Worm (Caenorhabditis elegans) whole organism, L2 larva: ENCODE measurements around the gene F01D5.5.
"Not testable (repeated sequence)": the region's sequence is repeated elsewhere in the genome, so short reads cannot be mapped to it uniquely, and the experiment has no call there.

Source experiments
- F13H6.1 ChIP-seq: sonication (generic microtip); optimal IDR thresholded peaks from 2 replicates; lab custom pipeline; 2016; ENCODE audit warnings: missing genetic modification characterization, missing compliant biosample characterization
- R02D3.7 ChIP-seq: fragments of 150-350 bp; optimal IDR thresholded peaks from 2 replicates; lab custom pipeline; 2014; ENCODE audit warnings: missing biosample characterization, missing genetic modification characterization
- Y55F3AM.14 ChIP-seq: fragments of 200-800 bp; sonication (Bioruptor generic); optimal IDR thresholded peaks from 2 replicates; lab custom pipeline; 2018; ENCODE audit warnings: mild to moderate bottlenecking, missing genetic modification characterization, missing compliant biosample characterization
- ZK546.5 ChIP-seq: sonication (generic microtip); optimal IDR thresholded peaks from 2 replicates; lab custom pipeline; 2017; ENCODE audit warnings: missing biosample characterization, missing genetic modification characterization
- alr-1 ChIP-seq: fragments of 150-350 bp; optimal IDR thresholded peaks from 2 replicates; lab custom pipeline; 2014; ENCODE audit warnings: missing biosample characterization, missing genetic modification characterization
- aly-2 ChIP-seq: fragments of 150-350 bp; optimal IDR thresholded peaks from 2 replicates; lab custom pipeline; 2014; ENCODE audit warnings: missing biosample characterization, missing genetic modification characterization
- ama-1 ChIP-seq: fragments of 150-350 bp; optimal IDR thresholded peaks from 2 replicates; lab custom pipeline; 2018; ENCODE audit warnings: inconsistent platforms
- blmp-1 ChIP-seq: sonication (generic microtip); optimal IDR thresholded peaks from 2 replicates; lab custom pipeline; 2017; ENCODE audit warnings: missing genetic modification characterization, mild to moderate bottlenecking, missing compliant biosample characterization, antibody characterized with exemption, moderate library complexity; ENCODE audit not compliant: insufficient read depth
- ceh-16 ChIP-seq: fragments of 150-350 bp; optimal IDR thresholded peaks from 2 replicates; lab custom pipeline; 2014; ENCODE audit warnings: missing biosample characterization, missing genetic modification characterization
- ceh-82 ChIP-seq: fragments of 150-350 bp; optimal IDR thresholded peaks from 2 replicates; lab custom pipeline; 2014; ENCODE audit warnings: missing biosample characterization, missing genetic modification characterization
- dmd-4 ChIP-seq: sonication (generic microtip); optimal IDR thresholded peaks from 2 replicates; lab custom pipeline; 2017; ENCODE audit warnings: missing biosample characterization, missing genetic modification characterization
- egl-27 ChIP-seq: sonication (generic microtip); optimal IDR thresholded peaks from 3 replicates; lab custom pipeline; 2017; ENCODE audit warnings: missing biosample characterization, missing genetic modification reagents, missing genetic modification characterization
- elt-1 ChIP-seq: fragments of 150-350 bp; optimal IDR thresholded peaks from 2 replicates; lab custom pipeline; 2014; ENCODE audit warnings: missing biosample characterization, missing genetic modification characterization
- elt-3 ChIP-seq: sonication (generic microtip); optimal IDR thresholded peaks from 2 replicates; lab custom pipeline; 2017; ENCODE audit warnings: missing biosample characterization, missing genetic modification characterization
- fos-1 ChIP-seq: fragments of 150-350 bp; optimal IDR thresholded peaks from 2 replicates; lab custom pipeline; 2014; ENCODE audit warnings: missing biosample characterization, missing genetic modification characterization
- gmeb-1 ChIP-seq: fragments of 150-350 bp; optimal IDR thresholded peaks from 2 replicates; lab custom pipeline; 2014; ENCODE audit warnings: missing biosample characterization, missing genetic modification characterization
- lin-11 ChIP-seq: fragments of 150-350 bp; sonication (generic microtip); optimal IDR thresholded peaks from 2 replicates; lab custom pipeline; 2014; ENCODE audit warnings: missing biosample characterization, missing genetic modification characterization, inconsistent platforms, mixed read lengths
- lin-13 ChIP-seq: fragments of 150-350 bp; optimal IDR thresholded peaks from 2 replicates; lab custom pipeline; 2014; ENCODE audit warnings: missing biosample characterization, missing genetic modification reagents, missing genetic modification characterization
- lin-39 ChIP-seq: fragments of 150-350 bp; optimal IDR thresholded peaks from 2 replicates; lab custom pipeline; 2014; ENCODE audit warnings: missing biosample characterization, missing genetic modification reagents, missing genetic modification characterization
- mab-5 ChIP-seq: fragments of 150-350 bp; optimal IDR thresholded peaks from 2 replicates; lab custom pipeline; 2014; ENCODE audit warnings: missing biosample characterization, missing genetic modification characterization
- mbf-1 ChIP-seq: sonication (generic microtip); optimal IDR thresholded peaks from 2 replicates; lab custom pipeline; 2017; ENCODE audit warnings: missing biosample characterization, missing genetic modification characterization
- mdl-1 ChIP-seq, 2 experiments: fragments of 150-350 bp in 1 of 2; sonication (generic microtip) in 1 of 2; optimal IDR thresholded peaks; 2 replicates each; lab custom pipeline; 2017; ENCODE audit warnings: missing biosample characterization in 2 of 2, missing genetic modification characterization in 2 of 2
- nhr-10 ChIP-seq: sonication (generic microtip); optimal IDR thresholded peaks from 2 replicates; lab custom pipeline; 2017; ENCODE audit warnings: missing biosample characterization, missing genetic modification characterization
- nhr-11 ChIP-seq: fragments of 150-350 bp; optimal IDR thresholded peaks from 2 replicates; lab custom pipeline; 2014; ENCODE audit warnings: missing biosample characterization, missing genetic modification characterization
- nhr-12 ChIP-seq: fragments of 150-350 bp; optimal IDR thresholded peaks from 2 replicates; lab custom pipeline; 2014; ENCODE audit warnings: missing biosample characterization, missing genetic modification characterization
- nhr-129 ChIP-seq: fragments of 150-350 bp; optimal IDR thresholded peaks from 2 replicates; lab custom pipeline; 2014; ENCODE audit warnings: missing biosample characterization, missing genetic modification characterization
- nhr-21 ChIP-seq: fragments of 150-350 bp; optimal IDR thresholded peaks from 2 replicates; lab custom pipeline; 2014; ENCODE audit warnings: missing biosample characterization, missing genetic modification characterization
- nhr-237 ChIP-seq: fragments of 150-350 bp; optimal IDR thresholded peaks from 2 replicates; lab custom pipeline; 2014; ENCODE audit warnings: missing biosample characterization, missing genetic modification characterization
- nhr-25 ChIP-seq: fragments of 150-350 bp; sonication (generic microtip); optimal IDR thresholded peaks from 3 replicates; lab custom pipeline; 2014; ENCODE audit warnings: missing biosample characterization, missing genetic modification characterization
- nhr-6 ChIP-seq: fragments of 150-350 bp; optimal IDR thresholded peaks from 2 replicates; lab custom pipeline; 2014; ENCODE audit warnings: missing biosample characterization, missing genetic modification characterization
- nhr-77 ChIP-seq: fragments of 150-350 bp; optimal IDR thresholded peaks from 2 replicates; lab custom pipeline; 2014; ENCODE audit warnings: missing biosample characterization, missing genetic modification characterization
- peb-1 ChIP-seq: fragments of 150-350 bp; optimal IDR thresholded peaks from 2 replicates; lab custom pipeline; 2014; ENCODE audit warnings: missing biosample characterization, missing genetic modification characterization
- sem-4 ChIP-seq: fragments of 150-350 bp; optimal IDR thresholded peaks from 2 replicates; lab custom pipeline; 2014; ENCODE audit warnings: missing biosample characterization, missing genetic modification reagents, missing genetic modification characterization
- skn-1 ChIP-seq: sonication (generic microtip); optimal IDR thresholded peaks from 2 replicates; lab custom pipeline; 2017; ENCODE audit warnings: missing biosample characterization, missing genetic modification characterization
- sma-3 ChIP-seq: sonication (generic microtip); optimal IDR thresholded peaks from 2 replicates; lab custom pipeline; 2016; ENCODE audit warnings: missing genetic modification reagents, missing genetic modification characterization, missing compliant biosample characterization
- sma-9 ChIP-seq, 2 experiments: fragments of 150-350 bp in 1 of 2; sonication (generic microtip) in 1 of 2; optimal IDR thresholded peaks; 2 replicates each; lab custom pipeline; 2014 to 2016; ENCODE audit warnings: missing genetic modification characterization in 2 of 2, mild to moderate bottlenecking in 1 of 2, missing biosample characterization in 1 of 2, missing compliant biosample characterization in 1 of 2, missing genetic modification reagents in 1 of 2, moderate library complexity in 1 of 2
- snpc-4 ChIP-seq: fragments of 150-350 bp; optimal IDR thresholded peaks from 2 replicates; lab custom pipeline; 2014; ENCODE audit warnings: missing biosample characterization, missing genetic modification characterization
- unc-39 ChIP-seq: fragments of 150-350 bp; optimal IDR thresholded peaks from 2 replicates; lab custom pipeline; 2014; ENCODE audit warnings: missing biosample characterization, missing genetic modification characterization
- unc-55 ChIP-seq: fragments of 150-350 bp; sonication (generic microtip); optimal IDR thresholded peaks from 3 replicates; lab custom pipeline; 2014; ENCODE audit warnings: missing biosample characterization, missing genetic modification reagents, missing genetic modification characterization
- unc-62 ChIP-seq: fragments of 150-350 bp; optimal IDR thresholded peaks from 2 replicates; lab custom pipeline; 2014; ENCODE audit warnings: missing biosample characterization, missing genetic modification reagents, missing genetic modification characterization
- zag-1 ChIP-seq: fragments of 150-350 bp; optimal IDR thresholded peaks from 2 replicates; lab custom pipeline; 2014; ENCODE audit warnings: missing biosample characterization, missing genetic modification characterization
- ztf-1 ChIP-seq: fragments of 200-800 bp; sonication (Bioruptor generic); conservative IDR thresholded peaks from 2 replicates; pipeline ENCODE4 v1.3.6; 2022; ENCODE audit warnings: missing genetic modification characterization, missing compliant biosample characterization
- ztf-11 ChIP-seq: sonication (generic microtip); optimal IDR thresholded peaks from 2 replicates; lab custom pipeline; 2017; ENCODE audit warnings: missing biosample characterization, missing genetic modification characterization
- ztf-4 ChIP-seq: fragments of 150-350 bp; optimal IDR thresholded peaks from 2 replicates; lab custom pipeline; 2014; ENCODE audit warnings: missing biosample characterization, missing genetic modification characterization

F01D5.5 gene

DNA sequence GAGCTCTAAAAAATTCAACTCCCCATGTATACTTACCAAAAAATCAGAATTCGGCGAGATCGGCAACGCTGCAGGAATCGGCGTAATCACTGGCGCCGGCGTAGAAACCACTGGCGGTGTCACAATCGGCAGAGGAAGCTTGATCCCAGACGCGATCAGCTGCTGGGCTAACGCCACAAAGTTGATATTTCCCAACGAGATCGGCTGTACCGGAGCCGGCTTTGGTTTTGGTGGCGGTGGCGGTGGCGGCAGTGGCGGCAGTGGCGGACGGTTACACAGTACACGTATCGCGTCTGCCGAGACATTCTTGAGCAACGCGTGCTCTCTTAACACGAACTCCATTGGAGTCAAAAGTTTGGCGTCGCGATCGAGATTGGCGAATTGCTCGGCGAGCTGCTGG lies 32.5 kb upstream of the F01D5.5 start:
- no peak for TF ChIP-seq nhr-237 (tag; lab: Kevin White, UChicago)

- TF ChIP-seq snpc-4 (tag; lab: Kevin White, UChicago), result no peak
- TF ChIP-seq mab-5, result no peak
- peak; percentile 21 for TF ChIP-seq F13H6.1
- TF ChIP-seq nhr-129 (tag; lab: Kevin White, UChicago), result peak; percentile 5
- no peak for TF ChIP-seq lin-11 (tag; lab: Kevin White, UChicago)
Observed at ce11 chrII:14032705-14033104, 30.6 kb upstream of the F01D5.5 start.

ce11 chrII:14021230-14021629 lies 19.1 kb upstream of the F01D5.5 start, which contains the start of gene F01D5.10:
TSS of gene F01D5.10 (minus strand) at chrII:14021330.
- not testable (repeated sequence) for TF ChIP-seq skn-1 (tag; lab: Kevin White, UChicago); ztf-4; aly-2 (tag; lab: Kevin White, UChicago)

DNA sequence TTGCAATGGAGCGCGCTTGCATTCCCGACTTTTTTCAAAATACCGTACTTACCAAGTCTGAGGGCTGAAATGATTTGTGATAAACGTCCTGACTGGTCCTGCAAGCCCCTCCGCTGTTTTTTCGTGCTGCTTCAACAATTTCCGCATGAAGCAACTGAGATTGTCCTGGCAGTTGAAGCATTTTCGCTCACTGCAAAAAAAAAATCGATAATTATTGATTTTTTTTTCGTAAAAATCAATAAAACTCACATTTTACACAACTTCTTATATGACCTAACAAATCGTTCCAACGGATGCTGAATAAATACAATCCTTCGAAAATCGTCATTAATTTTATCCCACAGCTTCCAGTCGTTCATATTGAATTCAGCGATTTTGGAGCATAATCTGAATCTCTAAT lies 16.8 kb upstream of the F01D5.5 start:
- no peak for TF ChIP-seq ztf-11 (tag; lab: Kevin White, UChicago)
- no peak for TF ChIP-seq unc-39 (tag; lab: Kevin White, UChicago)
- no peak for TF ChIP-seq Y55F3AM.14 (GFP tag; lab: Kevin White, UChicago)
- TF ChIP-seq unc-55 (GFP tag; lab: Kevin White, UChicago), result no peak
- no peak for TF ChIP-seq ZK546.5
- TF ChIP-seq peb-1 (tag; lab: Kevin White, UChicago), result no peak
- TF ChIP-seq ztf-4, result no peak
- TF ChIP-seq, all 48 proteins: peak for 0

DNA sequence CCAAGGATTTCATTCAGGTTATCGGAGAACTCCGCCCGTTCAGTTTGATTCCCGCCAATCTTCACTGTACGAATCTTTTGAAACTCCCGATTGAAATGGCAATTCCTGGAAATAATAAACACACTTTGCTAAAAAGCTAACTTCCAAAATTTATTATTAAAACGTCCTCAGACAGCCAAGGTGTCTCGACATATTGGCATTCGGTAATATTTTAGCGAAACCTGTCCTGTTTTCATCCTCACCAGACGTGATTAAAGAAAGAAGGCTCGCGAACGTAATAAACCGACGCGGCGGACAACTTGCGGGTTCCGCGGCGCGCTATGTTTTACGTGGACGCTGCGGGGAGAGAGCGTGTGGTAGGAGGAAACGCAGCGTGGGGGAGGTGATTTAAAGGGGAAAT lies 16.1 kb upstream of the F01D5.5 start:
- TF ChIP-seq nhr-21 (tag; lab: Kevin White, UChicago), result peak; percentile 87
- 0 out of 2 replicates have a peak, but pooled peaks have one; percentile 80 for TF ChIP-seq ztf-1
- peak; percentile 26 for TF ChIP-seq nhr-10
- no peak for TF ChIP-seq mbf-1 (tag; lab: Kevin White, UChicago)
- TF ChIP-seq nhr-6 (tag; lab: Kevin White, UChicago), result no peak
- peak; percentile 63 for TF ChIP-seq lin-11 (tag; lab: Kevin White, UChicago)
- peak; percentile 96 for TF ChIP-seq sma-3 (GFP tag; lab: Kevin White, UChicago)
- TF ChIP-seq mab-5, result no peak
- TF ChIP-seq nhr-237 (tag; lab: Kevin White, UChicago), result no peak
- TF ChIP-seq nhr-77 (tag; lab: Kevin White, UChicago), result peak; percentile 67
- TF ChIP-seq aly-2 (tag; lab: Kevin White, UChicago), result no peak
- no peak for TF ChIP-seq dmd-4 (tag; lab: Kevin White, UChicago)
- TF ChIP-seq blmp-1, result no peak
- peak; percentile 99 for TF ChIP-seq ama-1 (lab: Kevin White, UChicago)
- TF ChIP-seq fos-1 (tag; lab: Kevin White, UChicago), result peak; percentile 33
- TF ChIP-seq nhr-12 (tag; lab: Kevin White, UChicago), result no peak
- no peak for TF ChIP-seq lin-39 (tag; lab: Kevin White, UChicago)
- peak; percentile 80 for TF ChIP-seq ceh-16 (tag; lab: Kevin White, UChicago)
- peak; percentile 78 for TF ChIP-seq sma-9 (GFP tag; optimal IDR thresholded peaks at IDR 0.05; lab: Kevin White, UChicago)
- TF ChIP-seq sma-9 (tag; optimal IDR thresholded peaks at IDR 0.05; lab: Kevin White, UChicago), result no peak
- no peak for TF ChIP-seq skn-1 (tag; lab: Kevin White, UChicago)
- peak; percentile 46 for TF ChIP-seq nhr-129 (tag; lab: Kevin White, UChicago)
- TF ChIP-seq ZK546.5, result no peak
- TF ChIP-seq peb-1 (tag; lab: Kevin White, UChicago), result no peak
- peak; percentile 77 for TF ChIP-seq F13H6.1
- TF ChIP-seq mdl-1 (tag; optimal IDR thresholded peaks at IDR 0.05; lab: Kevin White, UChicago), result peak; percentile 6 to 42
- TF ChIP-seq sem-4, result no peak
- no peak for TF ChIP-seq elt-3
- TF ChIP-seq unc-62 (GFP tag; lab: Kevin White, UChicago), result no peak
- TF ChIP-seq nhr-11, result no peak
- TF ChIP-seq unc-39 (tag; lab: Kevin White, UChicago), result no peak
- no peak for TF ChIP-seq ceh-82 (tag; lab: Kevin White, UChicago)
- peak; percentile 45 for TF ChIP-seq nhr-25 (tag; lab: Kevin White, UChicago)
- peak; percentile 85 for TF ChIP-seq gmeb-1 (tag; lab: Kevin White, UChicago)
- TF ChIP-seq ztf-4, result peak; percentile 28
- TF ChIP-seq lin-13 (GFP tag; lab: Kevin White, UChicago), result peak; percentile 82
- TF ChIP-seq alr-1, result no peak
- no peak for TF ChIP-seq R02D3.7
- peak; percentile 82 for TF ChIP-seq Y55F3AM.14 (GFP tag; lab: Kevin White, UChicago)
- peak; percentile 40 for TF ChIP-seq egl-27 (tag; lab: Kevin White, UChicago)
- TF ChIP-seq unc-55 (GFP tag; lab: Kevin White, UChicago), result peak; percentile 53
- no peak for TF ChIP-seq elt-1 (tag; lab: Kevin White, UChicago)
- TF ChIP-seq zag-1, result no peak
